Worm (Caenorhabditis elegans) whole organism, early embryonic: ENCODE measurements around the gene Y51H4A.936.
"Not testable (repeated sequence)": the region's sequence is repeated elsewhere in the genome, so short reads cannot be mapped to it uniquely, and the experiment has no call there.

Experiments
- B0310.2 ChIP-seq: sonication (generic microtip); optimal IDR thresholded peaks from 2 replicates; lab custom pipeline; 2016; ENCODE audit warnings: mild to moderate bottlenecking, missing genetic modification characterization, missing compliant biosample characterization
- F13C5.2 ChIP-seq: sonication (generic microtip); optimal IDR thresholded peaks from 2 replicates; lab custom pipeline; 2017; ENCODE audit warnings: mild to moderate bottlenecking, missing genetic modification characterization, inconsistent platforms, missing compliant biosample characterization
- aly-1 ChIP-seq: sonication (generic microtip); optimal IDR thresholded peaks from 2 replicates; lab custom pipeline; 2016; ENCODE audit warnings: missing genetic modification characterization, missing compliant biosample characterization
- ama-1 ChIP-seq: fragments of 150-350 bp; optimal IDR thresholded peaks from 2 replicates; lab custom pipeline; 2014
- ceh-13 ChIP-seq: fragments of 200-800 bp; sonication (Bioruptor generic); optimal IDR thresholded peaks from 2 replicates; lab custom pipeline; 2018; ENCODE audit warnings: mild to moderate bottlenecking, missing genetic modification characterization, missing compliant biosample characterization
- ceh-36 ChIP-seq: sonication (generic microtip); optimal IDR thresholded peaks from 2 replicates; lab custom pipeline; 2016; ENCODE audit warnings: missing genetic modification characterization, inconsistent platforms, missing compliant biosample characterization
- ets-7 ChIP-seq: sonication (generic microtip); optimal IDR thresholded peaks from 2 replicates; lab custom pipeline; 2016; ENCODE audit warnings: missing genotype, missing genetic modification characterization, missing compliant biosample characterization
- flt-1 ChIP-seq: fragments of 200-800 bp; sonication (Bioruptor generic); IDR thresholded peaks from 2 replicates; pipeline ENCODE4 v1.3.6; 2022; ENCODE audit warnings: missing genetic modification characterization, missing compliant biosample characterization
- hmbx-1 ChIP-seq: sonication (generic microtip); optimal IDR thresholded peaks from 2 replicates; lab custom pipeline; 2016; ENCODE audit warnings: mild to moderate bottlenecking, missing genetic modification characterization, missing compliant biosample characterization
- hmg-4 ChIP-seq: fragments of 200-800 bp; sonication (Bioruptor generic); optimal IDR thresholded peaks from 2 replicates; lab custom pipeline; 2018; ENCODE audit warnings: mild to moderate bottlenecking, missing genetic modification characterization, missing compliant biosample characterization
- hnd-1 ChIP-seq: sonication (generic microtip); optimal IDR thresholded peaks from 2 replicates; lab custom pipeline; 2016; ENCODE audit warnings: missing genetic modification characterization, missing compliant biosample characterization
- pes-1 ChIP-seq: fragments of 200-800 bp; sonication (Bioruptor generic); IDR thresholded peaks from 2 replicates; pipeline ENCODE4 v1.3.6; 2022; ENCODE audit warnings: missing genetic modification reagents, missing genetic modification characterization, missing compliant biosample characterization
- scrt-1 ChIP-seq: fragments of 200-800 bp; sonication (Bioruptor generic); IDR thresholded peaks from 2 replicates; pipeline ENCODE4 v1.3.6; 2022; ENCODE audit warnings: missing genetic modification characterization, missing compliant biosample characterization
- sea-1 ChIP-seq: fragments of 200-800 bp; sonication (Bioruptor generic); conservative IDR thresholded peaks from 2 replicates; pipeline ENCODE4 v1.3.6; 2022; ENCODE audit warnings: missing genetic modification characterization, missing compliant biosample characterization
- tbx-11 ChIP-seq: fragments of 200-800 bp; sonication (Bioruptor generic); IDR thresholded peaks from 2 replicates; pipeline ENCODE4 v1.3.6; 2022; ENCODE audit warnings: missing genetic modification characterization, missing compliant biosample characterization
- tbx-37 ChIP-seq: fragments of 200-800 bp; sonication (Bioruptor generic); conservative IDR thresholded peaks from 2 replicates; pipeline ENCODE4 v1.3.6; 2022; ENCODE audit warnings: missing genetic modification reagents, missing genetic modification characterization, missing compliant biosample characterization
- tra-4 ChIP-seq: sonication (generic microtip); optimal IDR thresholded peaks from 2 replicates; lab custom pipeline; 2017; ENCODE audit warnings: missing genetic modification characterization, missing compliant biosample characterization

The Y51H4A.936 gene

ce11 chrIV:16629090-16629489, at the start of gene Y51H4A.936:
Gene Y51H4A.936, plus strand, starts transcription at chrIV:16629390.
- TF ChIP-seq F13C5.2 (tag; lab: Kevin White, UChicago) = no peak

- TF ChIP-seq pes-1 (GFP tag; lab: Robert Waterston, UW) = no peak
- no peak for TF ChIP-seq scrt-1 (GFP tag; lab: Robert Waterston, UW)
- no peak for TF ChIP-seq ceh-13 (GFP tag; lab: Kevin White, UChicago)
- no peak for TF ChIP-seq tbx-37 (GFP tag; lab: Robert Waterston, UW)
- no peak for TF ChIP-seq aly-1
- no peak for TF ChIP-seq sea-1 (GFP tag; lab: Robert Waterston, UW)
- TF ChIP-seq tra-4 = no peak
- TF ChIP-seq ceh-36 (tag; lab: Kevin White, UChicago) = no peak
- TF ChIP-seq ets-7 = no peak
- no peak for TF ChIP-seq ama-1 (lab: Kevin White, UChicago)
- no peak for TF ChIP-seq hnd-1 (tag; lab: Kevin White, UChicago)
- TF ChIP-seq flt-1 (GFP tag; lab: Robert Waterston, UW) = no peak
- no peak for TF ChIP-seq hmg-4 (GFP tag; lab: Kevin White, UChicago)
- no peak for TF ChIP-seq tbx-11 (GFP tag; lab: Robert Waterston, UW)
- TF ChIP-seq hmbx-1 (tag; lab: Kevin White, UChicago) = no peak
Measured at ce11 chrIV:16601599-16601998, 27.6 kb upstream of the Y51H4A.936 start.

ce11 chrIV:16602676-16603075, 26.5 kb upstream of the Y51H4A.936 start, which contains the start of gene col-137:
Gene col-137, minus strand, starts transcription at chrIV:16602776.
- TF ChIP-seq aly-1 (no peak), hmbx-1 (tag; lab: Kevin White, UChicago) (no peak), pes-1 (GFP tag; lab: Robert Waterston, UW) (no peak), ceh-36 (tag; lab: Kevin White, UChicago) (no peak), B0310.2 (tag; lab: Kevin White, UChicago) (no peak), hnd-1 (tag; lab: Kevin White, UChicago) (no peak), ceh-13 (GFP tag; lab: Kevin White, UChicago) (no peak)

- TF ChIP-seq pes-1 (GFP tag; lab: Robert Waterston, UW) (peak; percentile 46; the same call in 1 of the 2 replicates), flt-1 (GFP tag; lab: Robert Waterston, UW) (peak; percentile 42; the same call in 1 of the 2 replicates)
Measured at ce11 chrIV:16615122-16615521, 14.1 kb upstream of the Y51H4A.936 start.

- TF ChIP-seq hnd-1 (tag; lab: Kevin White, UChicago) = no peak
- no peak for TF ChIP-seq hmg-4 (GFP tag; lab: Kevin White, UChicago)
- TF ChIP-seq aly-1 = no peak
- TF ChIP-seq ama-1 (lab: Kevin White, UChicago) = no peak
- TF ChIP-seq tbx-11 (GFP tag; lab: Robert Waterston, UW) = no peak
- no peak for TF ChIP-seq sea-1 (GFP tag; lab: Robert Waterston, UW)
- no peak for TF ChIP-seq ets-7
Measured at ce11 chrIV:16622522-16622921, 6.7 kb upstream of the Y51H4A.936 start.

ce11 chrIV:16625909-16626308, 3.3 kb upstream of the Y51H4A.936 start, which contains the start of gene fip-7:
Gene fip-7, plus strand, starts transcription at chrIV:16626209.
- not testable (repeated sequence) for TF ChIP-seq hnd-1 (tag; lab: Kevin White, UChicago); sea-1 (GFP tag; lab: Robert Waterston, UW); flt-1 (GFP tag; lab: Robert Waterston, UW)

ce11 chrIV:16627676-16628075, 1.5 kb upstream of the Y51H4A.936 start, which contains the start of gene fipr-28:
Gene fipr-28, plus strand, starts transcription at chrIV:16627976.
- no peak for TF ChIP-seq sea-1 (GFP tag; lab: Robert Waterston, UW)
- no peak for TF ChIP-seq flt-1 (GFP tag; lab: Robert Waterston, UW)
- TF ChIP-seq hmbx-1 (tag; lab: Kevin White, UChicago) = no peak
- no peak for TF ChIP-seq scrt-1 (GFP tag; lab: Robert Waterston, UW)
- no peak for TF ChIP-seq tbx-11 (GFP tag; lab: Robert Waterston, UW)
- no peak for TF ChIP-seq ceh-13 (GFP tag; lab: Kevin White, UChicago)
- no peak for TF ChIP-seq hmg-4 (GFP tag; lab: Kevin White, UChicago)
- no peak for TF ChIP-seq pes-1 (GFP tag; lab: Robert Waterston, UW)
- no peak for TF ChIP-seq tra-4
- no peak for TF ChIP-seq ceh-36 (tag; lab: Kevin White, UChicago)
- TF ChIP-seq ets-7 = no peak
- no peak for TF ChIP-seq hnd-1 (tag; lab: Kevin White, UChicago)
- no peak for TF ChIP-seq B0310.2 (tag; lab: Kevin White, UChicago)
- no peak for TF ChIP-seq aly-1
- TF ChIP-seq ama-1 (lab: Kevin White, UChicago) = no peak
- no peak for TF ChIP-seq tbx-37 (GFP tag; lab: Robert Waterston, UW)
- no peak for TF ChIP-seq F13C5.2 (tag; lab: Kevin White, UChicago)

ce11 chrIV:16629815-16630214, 625 bp downstream of the Y51H4A.936 start:
- TF ChIP-seq B0310.2 (tag; lab: Kevin White, UChicago) = no peak
- TF ChIP-seq ceh-36 (tag; lab: Kevin White, UChicago) = no peak

ce11 chrIV:16630622-16631021, 1.4 kb downstream of the Y51H4A.936 start, which contains the start of gene fipr-27:
Gene fipr-27, plus strand, starts transcription at chrIV:16630922.
- no peak for TF ChIP-seq ama-1 (lab: Kevin White, UChicago)
- no peak for TF ChIP-seq ets-7
- no peak for TF ChIP-seq sea-1 (GFP tag; lab: Robert Waterston, UW)
- no peak for TF ChIP-seq hnd-1 (tag; lab: Kevin White, UChicago)
- TF ChIP-seq hmbx-1 (tag; lab: Kevin White, UChicago) = no peak
- TF ChIP-seq B0310.2 (tag; lab: Kevin White, UChicago) = no peak
- TF ChIP-seq tra-4 = no peak
- no peak for TF ChIP-seq scrt-1 (GFP tag; lab: Robert Waterston, UW)
